Worm (Caenorhabditis elegans) whole organism, L2 larva: ENCODE measurements around the gene dhhc-4.

Experiments used
- aly-2 ChIP-seq: fragments of 150-350 bp; optimal IDR thresholded peaks from 2 replicates; lab custom pipeline; 2014; ENCODE audit warnings: missing biosample characterization, missing genetic modification characterization
- ama-1 ChIP-seq: fragments of 150-350 bp; optimal IDR thresholded peaks from 2 replicates; lab custom pipeline; 2018; ENCODE audit warnings: inconsistent platforms
- ceh-82 ChIP-seq: fragments of 150-350 bp; optimal IDR thresholded peaks from 2 replicates; lab custom pipeline; 2014; ENCODE audit warnings: missing biosample characterization, missing genetic modification characterization
- nhr-237 ChIP-seq: fragments of 150-350 bp; optimal IDR thresholded peaks from 2 replicates; lab custom pipeline; 2014; ENCODE audit warnings: missing biosample characterization, missing genetic modification characterization
- unc-39 ChIP-seq: fragments of 150-350 bp; optimal IDR thresholded peaks from 2 replicates; lab custom pipeline; 2014; ENCODE audit warnings: missing biosample characterization, missing genetic modification characterization
- unc-62 ChIP-seq: fragments of 150-350 bp; optimal IDR thresholded peaks from 2 replicates; lab custom pipeline; 2014; ENCODE audit warnings: missing biosample characterization, missing genetic modification reagents, missing genetic modification characterization
- ztf-11 ChIP-seq: sonication (generic microtip); optimal IDR thresholded peaks from 2 replicates; lab custom pipeline; 2017; ENCODE audit warnings: missing biosample characterization, missing genetic modification characterization

- no peak for TF ChIP-seq ceh-82
- TF ChIP-seq ama-1 (lab: Kevin White, UChicago) = no peak
- no peak for TF ChIP-seq ztf-11
- no peak for TF ChIP-seq nhr-237 (tag; lab: Kevin White, UChicago)
- no peak for TF ChIP-seq unc-62 (GFP tag; lab: Kevin White, UChicago)
- TF ChIP-seq aly-2 (tag; lab: Kevin White, UChicago) = no peak
- TF ChIP-seq unc-39 (tag; lab: Kevin White, UChicago) = no peak
Measured at ce11 chrIII:9912998-9913397, 45.4 kb upstream of the dhhc-4 start.
